Worm (Caenorhabditis elegans): ENCODE results near the gene ZK945.4.

Gene ZK945.4

ce11 chrII:10108377-10108776, 2.9 kb upstream of the ZK945.4 start, which contains the start of the genes ZK945.7 and ZK945.8:
Gene ZK945.7, minus strand, starts transcription at chrII:10108477.
Gene ZK945.8, plus strand, starts transcription at chrII:10108651.
- no peak for TF ChIP-seq ZK546.5 (tag; optimal IDR thresholded peaks at IDR 0.05)
- no peak for TF ChIP-seq ceh-82 (tag; optimal IDR thresholded peaks at IDR 0.05)
- no peak for TF ChIP-seq elt-2 (tag; optimal IDR thresholded peaks at IDR 0.05)
- no peak for TF ChIP-seq mml-1 (tag; optimal IDR thresholded peaks at IDR 0.05)
- TF ChIP-seq fkh-2 (tag; optimal IDR thresholded peaks at IDR 0.05): no peak
- TF ChIP-seq nhr-237 (tag; optimal IDR thresholded peaks at IDR 0.05): no peak

ce11 chrII:10106870-10107269, 1.4 kb upstream of the ZK945.4 start, which contains the start of gene ZK945.6:
Gene ZK945.6, minus strand, starts transcription at chrII:10106970.
- TF ChIP-seq ceh-9 (tag; optimal IDR thresholded peaks at IDR 0.05): no peak
- no peak for TF ChIP-seq lin-15B (tag; optimal IDR thresholded peaks at IDR 0.05)
- no peak for TF ChIP-seq nfya-1 (tag; optimal IDR thresholded peaks at IDR 0.05; ENCODE audit: insufficient read depth)

ce11 chrII:10103212-10103611, 2.3 kb downstream of the ZK945.4 start:
- no peak for TF ChIP-seq fkh-10 (GFP tag; optimal IDR thresholded peaks at IDR 0.05)
- no peak for TF ChIP-seq nhr-11 (tag; optimal IDR thresholded peaks at IDR 0.05)
- no peak for TF ChIP-seq elt-2 (tag; optimal IDR thresholded peaks at IDR 0.05)
- TF ChIP-seq tbx-2 (tag; optimal IDR thresholded peaks at IDR 0.05): no peak
- no peak for TF ChIP-seq lsy-12 (tag; optimal IDR thresholded peaks at IDR 0.05)
- TF ChIP-seq nhr-23 (tag; optimal IDR thresholded peaks at IDR 0.05): no peak
- no peak for TF ChIP-seq mdl-1 (tag; optimal IDR thresholded peaks at IDR 0.05)
- no peak for TF ChIP-seq elt-1 (tag; optimal IDR thresholded peaks at IDR 0.05)
- no peak for TF ChIP-seq lin-39 (tag; optimal IDR thresholded peaks at IDR 0.05)
- no peak for TF ChIP-seq egl-5 (tag; optimal IDR thresholded peaks at IDR 0.05)
- TF ChIP-seq egl-27 (tag; optimal IDR thresholded peaks at IDR 0.05): no peak
- no peak for TF ChIP-seq nhr-25 (tag; optimal IDR thresholded peaks at IDR 0.05)
- TF ChIP-seq ama-1 (optimal IDR thresholded peaks at IDR 0.05): no peak
- no peak for TF ChIP-seq sea-2 (GFP tag; optimal IDR thresholded peaks at IDR 0.05)
- TF ChIP-seq R02D3.7 (tag; optimal IDR thresholded peaks at IDR 0.05): no peak
- TF ChIP-seq nhr-77 (tag; optimal IDR thresholded peaks at IDR 0.05): no peak
- no peak for TF ChIP-seq ceh-82 (tag; optimal IDR thresholded peaks at IDR 0.05)
- no peak for TF ChIP-seq snpc-4 (tag; optimal IDR thresholded peaks at IDR 0.05)

- TF ChIP-seq elt-2 (tag; optimal IDR thresholded peaks at IDR 0.05): peak; percentile 6
- TF ChIP-seq nhr-23 (tag; optimal IDR thresholded peaks at IDR 0.05): peak; percentile 32
- TF ChIP-seq R02D3.7 (tag; optimal IDR thresholded peaks at IDR 0.05): peak; percentile 62
- no peak for TF ChIP-seq nhr-76 (tag; optimal IDR thresholded peaks at IDR 0.05)
- no peak for TF ChIP-seq nhr-25 (tag; optimal IDR thresholded peaks at IDR 0.05)
- TF ChIP-seq elt-3 (tag; optimal IDR thresholded peaks at IDR 0.05): no peak
- no peak for TF ChIP-seq tbx-2 (tag; optimal IDR thresholded peaks at IDR 0.05)
- no peak for TF ChIP-seq mml-1 (tag; optimal IDR thresholded peaks at IDR 0.05)
- TF ChIP-seq ceh-9 (tag; optimal IDR thresholded peaks at IDR 0.05): no peak
- TF ChIP-seq nhr-43 (tag; optimal IDR thresholded peaks at IDR 0.05; ENCODE audit: poor library complexity, severe bottlenecking): no peak
- TF ChIP-seq mdl-1 (tag; optimal IDR thresholded peaks at IDR 0.05): no peak
- TF ChIP-seq nhr-77 (tag; optimal IDR thresholded peaks at IDR 0.05): no peak
- TF ChIP-seq aly-2 (tag; optimal IDR thresholded peaks at IDR 0.05): no peak
- no peak for TF ChIP-seq elt-1 (tag; optimal IDR thresholded peaks at IDR 0.05)
- no peak for TF ChIP-seq ceh-82 (tag; optimal IDR thresholded peaks at IDR 0.05)
- TF ChIP-seq fkh-2 (tag; optimal IDR thresholded peaks at IDR 0.05): no peak
- TF ChIP-seq zag-1 (tag; optimal IDR thresholded peaks at IDR 0.05): no peak
- TF ChIP-seq eor-1 (tag; optimal IDR thresholded peaks at IDR 0.05): no peak
- peak; percentile 61 for TF ChIP-seq lin-15B (tag; optimal IDR thresholded peaks at IDR 0.05)
- TF ChIP-seq sea-2 (GFP tag; optimal IDR thresholded peaks at IDR 0.05): no peak
- TF ChIP-seq pqm-1 (tag; optimal IDR thresholded peaks at IDR 0.05): no peak
- TF ChIP-seq nhr-237 (tag; optimal IDR thresholded peaks at IDR 0.05): no peak
- no peak for TF ChIP-seq ama-1 (optimal IDR thresholded peaks at IDR 0.05)
- no peak for TF ChIP-seq fos-1 (tag; optimal IDR thresholded peaks at IDR 0.05)
- no peak for TF ChIP-seq lsy-12 (tag; optimal IDR thresholded peaks at IDR 0.05)
- no peak for TF ChIP-seq nhr-12 (tag; optimal IDR thresholded peaks at IDR 0.05)
- TF ChIP-seq ztf-4 (tag; optimal IDR thresholded peaks at IDR 0.05): no peak
- no peak for TF ChIP-seq nhr-11 (tag; optimal IDR thresholded peaks at IDR 0.05)
- no peak for TF ChIP-seq hmg-11 (tag; optimal IDR thresholded peaks at IDR 0.05)
- TF ChIP-seq lin-39 (tag; optimal IDR thresholded peaks at IDR 0.05): no peak
- TF ChIP-seq daf-12 (tag; optimal IDR thresholded peaks at IDR 0.05): no peak
- peak; percentile 70 for TF ChIP-seq pha-4 (tag; optimal IDR thresholded peaks at IDR 0.05)
- TF ChIP-seq fkh-10 (GFP tag; optimal IDR thresholded peaks at IDR 0.05): no peak
- TF ChIP-seq skn-1 (tag; optimal IDR thresholded peaks at IDR 0.05): peak; percentile 97
- no peak for TF ChIP-seq egl-5 (tag; optimal IDR thresholded peaks at IDR 0.05)
- peak; percentile 75 for TF ChIP-seq nfya-1 (tag; optimal IDR thresholded peaks at IDR 0.05; ENCODE audit: insufficient read depth)
- TF ChIP-seq ceh-28 (tag; optimal IDR thresholded peaks at IDR 0.05): no peak
- TF ChIP-seq ceh-16 (tag; optimal IDR thresholded peaks at IDR 0.05): no peak
These were observed 5.6 kb downstream of the ZK945.4 start, which contains the start of the genes pas-7 and puf-12 for ce11 chrII:10099804-10100360. Gene pas-7, minus strand, starts transcription at chrII:10099854. Gene puf-12, plus strand, starts transcription at chrII:10100310.
